Fruit fly (Drosophila melanogaster) whole organism, embryonic: ENCODE data around the gene Nxf3.

Experiments
- Atf3 ChIP-seq: fragments of 200-800 bp; sonication (Bioruptor generic); optimal IDR thresholded peaks from 3 replicates; lab custom pipeline; 2016; ENCODE audit warnings: missing biosample characterization, missing genetic modification characterization
- C15 ChIP-seq: fragments of 200-800 bp; sonication (Bioruptor generic); IDR thresholded peaks from 3 replicates; pipeline ENCODE4 v1.3.6; 2022; ENCODE audit warnings: missing biosample characterization, missing genetic modification characterization
- CG10147 ChIP-seq: fragments of 200-800 bp; sonication (Bioruptor generic); optimal IDR thresholded peaks from 2 replicates; lab custom pipeline; 2019; ENCODE audit warnings: missing biosample characterization, mild to moderate bottlenecking, missing genetic modification characterization, moderate library complexity
- CG10543 ChIP-seq: fragments of 200-800 bp; sonication (Bioruptor generic); optimal IDR thresholded peaks from 3 replicates; lab custom pipeline; 2017; ENCODE audit warnings: missing biosample characterization, mild to moderate bottlenecking, missing genetic modification characterization, moderate library complexity
- CG11504 ChIP-seq: fragments of 200-800 bp; sonication (Bioruptor generic); optimal IDR thresholded peaks from 3 replicates; lab custom pipeline; 2019; ENCODE audit warnings: missing biosample characterization, mild to moderate bottlenecking, missing genetic modification characterization, moderate library complexity
- CG11723 ChIP-seq: fragments of 200-800 bp; sonication (Bioruptor generic); optimal IDR thresholded peaks from 2 replicates; lab custom pipeline; 2017; ENCODE audit warnings: missing biosample characterization, mild to moderate bottlenecking, missing genetic modification characterization
- CG12155 ChIP-seq: fragments of 200-800 bp; sonication (Bioruptor generic); optimal IDR thresholded peaks from 3 replicates; lab custom pipeline; 2016; ENCODE audit warnings: missing biosample characterization, missing genetic modification characterization
- CG12744 ChIP-seq: fragments of 200-800 bp; sonication (Bioruptor generic); optimal IDR thresholded peaks from 2 replicates; lab custom pipeline; 2016; ENCODE audit warnings: missing biosample characterization, missing genetic modification characterization
- CG12942 ChIP-seq: fragments of 200-800 bp; sonication (Bioruptor generic); optimal IDR thresholded peaks from 3 replicates; lab custom pipeline; 2016; ENCODE audit warnings: missing biosample characterization, missing genetic modification characterization
- CG13123 ChIP-seq: fragments of 200-800 bp; sonication (Bioruptor generic); optimal IDR thresholded peaks from 2 replicates; lab custom pipeline; 2016; ENCODE audit warnings: missing biosample characterization, missing genetic modification characterization
- CG13894 ChIP-seq: fragments of 200-800 bp; sonication (Bioruptor generic); optimal IDR thresholded peaks from 3 replicates; lab custom pipeline; 2018; ENCODE audit warnings: missing biosample characterization, mild to moderate bottlenecking, missing genetic modification characterization, moderate library complexity
- CG14441 ChIP-seq: fragments of 200-800 bp; sonication (Bioruptor generic); IDR thresholded peaks from 2 replicates; pipeline ENCODE4 v1.3.6; 2022; ENCODE audit warnings: missing biosample characterization, missing genetic modification characterization
- CG17359 ChIP-seq: fragments of 200-800 bp; sonication (Bioruptor generic); optimal IDR thresholded peaks from 3 replicates; lab custom pipeline; 2018; ENCODE audit warnings: missing biosample characterization, mild to moderate bottlenecking, missing genetic modification characterization, moderate library complexity
- CG17361 ChIP-seq: fragments of 200-800 bp; sonication (Bioruptor generic); IDR thresholded peaks from 3 replicates; pipeline ENCODE4 v1.3.6; 2022; ENCODE audit warnings: missing biosample characterization, missing genetic modification characterization
- CG2116 ChIP-seq: fragments of 200-800 bp; sonication (Bioruptor generic); optimal IDR thresholded peaks from 3 replicates; lab custom pipeline; 2018; ENCODE audit warnings: missing biosample characterization, mild to moderate bottlenecking, missing genetic modification characterization
- CG6813 ChIP-seq: fragments of 200-800 bp; sonication (Bioruptor generic); optimal IDR thresholded peaks from 2 replicates; lab custom pipeline; 2017; ENCODE audit warnings: missing biosample characterization, missing genetic modification characterization, mild to moderate bottlenecking, moderate library complexity, missing genetic modification reagents
- CG7372 ChIP-seq: fragments of 200-800 bp; sonication (Bioruptor generic); IDR thresholded peaks from 2 replicates; pipeline ENCODE4 v1.3.6; 2022; ENCODE audit warnings: missing biosample characterization, missing genetic modification characterization
- ERR ChIP-seq: fragments of 200-800 bp; sonication (Bioruptor generic); optimal IDR thresholded peaks from 2 replicates; lab custom pipeline; 2016; ENCODE audit warnings: missing biosample characterization, missing genetic modification characterization
- Ets97D ChIP-seq: fragments of 200-800 bp; sonication (Bioruptor generic); optimal IDR thresholded peaks from 3 replicates; lab custom pipeline; 2016; ENCODE audit warnings: missing biosample characterization, missing genetic modification characterization
- H2.0 ChIP-seq: fragments of 200-800 bp; sonication (Bioruptor generic); IDR thresholded peaks from 2 replicates; pipeline ENCODE4 v1.3.6; 2022; ENCODE audit warnings: missing biosample characterization, missing genetic modification characterization
- HLH4C ChIP-seq: fragments of 200-800 bp; sonication (Bioruptor generic); IDR thresholded peaks from 3 replicates; pipeline ENCODE4 v1.3.6; 2022; ENCODE audit warnings: missing biosample characterization, missing genetic modification characterization; ENCODE audit not compliant: partially characterized antibody
- Hand ChIP-seq: fragments of 200-800 bp; sonication (Bioruptor generic); optimal IDR thresholded peaks from 2 replicates; lab custom pipeline; 2017; ENCODE audit warnings: mild to moderate bottlenecking, missing biosample characterization, missing genetic modification reagents, missing genetic modification characterization
- Lpt ChIP-seq: fragments of >200 bp; optimal IDR thresholded peaks from 2 replicates; lab custom pipeline; 2018; ENCODE audit warnings: missing biosample characterization, missing genetic modification characterization
- Mad ChIP-seq: fragments of 200-800 bp; sonication (Bioruptor generic); optimal IDR thresholded peaks from 2 replicates; lab custom pipeline; 2016; ENCODE audit warnings: missing biosample characterization, missing genetic modification characterization
- NC2α ChIP-seq: fragments of 200-800 bp; sonication (Bioruptor generic); optimal IDR thresholded peaks from 2 replicates; lab custom pipeline; 2016; ENCODE audit warnings: missing biosample characterization, missing genetic modification characterization
- Nf-YC ChIP-seq: fragments of 200-800 bp; optimal IDR thresholded peaks from 3 replicates; lab custom pipeline; 2019; ENCODE audit warnings: missing biosample characterization, mild to moderate bottlenecking, missing genetic modification characterization, moderate library complexity
- Ptx1 ChIP-seq: fragments of 200-800 bp; sonication (Bioruptor generic); IDR thresholded peaks from 2 replicates; pipeline ENCODE4 v1.3.6; 2022; ENCODE audit warnings: missing biosample characterization, missing genetic modification characterization
- Ravus ChIP-seq: fragments of 200-800 bp; sonication (Bioruptor generic); IDR thresholded peaks from 2 replicates; pipeline ENCODE4 v1.3.6; 2022; ENCODE audit warnings: missing biosample characterization, missing genetic modification characterization
- Xrp1 ChIP-seq: fragments of 200-800 bp; sonication (Bioruptor generic); IDR thresholded peaks from 2 replicates; pipeline ENCODE4 v1.3.6; 2022; ENCODE audit warnings: missing biosample characterization, missing genetic modification characterization
- ap ChIP-seq: fragments of 200-800 bp; sonication (Bioruptor generic); IDR thresholded peaks from 2 replicates; pipeline ENCODE4 v1.3.6; 2022; ENCODE audit warnings: missing biosample characterization, missing genetic modification characterization
- cas ChIP-seq: fragments of 200-800 bp; sonication (Bioruptor generic); IDR thresholded peaks from 2 replicates; pipeline ENCODE4 v1.3.6; 2022; ENCODE audit warnings: missing biosample characterization, missing genetic modification characterization
- cato ChIP-seq: fragments of 200-800 bp; sonication (Bioruptor generic); optimal IDR thresholded peaks from 2 replicates; lab custom pipeline; 2016; ENCODE audit warnings: missing biosample characterization, missing genetic modification characterization, borderline replicate concordance
- cwo ChIP-seq: fragments of 200-800 bp; sonication (Bioruptor generic); optimal IDR thresholded peaks from 3 replicates; lab custom pipeline; 2017; ENCODE audit warnings: missing biosample characterization, missing genetic modification characterization, mild to moderate bottlenecking, moderate library complexity, missing genetic modification reagents
- en ChIP-seq: fragments of 200-800 bp; sonication (Bioruptor generic); optimal IDR thresholded peaks from 2 replicates; lab custom pipeline; 2016; ENCODE audit warnings: missing biosample characterization, missing genetic modification characterization
- fru ChIP-seq: fragments of >200 bp; optimal IDR thresholded peaks from 2 replicates; lab custom pipeline; 2017
- gcm2 ChIP-seq: fragments of 200-800 bp; sonication (Bioruptor generic); optimal IDR thresholded peaks from 2 replicates; lab custom pipeline; 2016; ENCODE audit warnings: missing biosample characterization, missing genetic modification characterization
- hkb ChIP-seq, 2 experiments: fragments of 200-800 bp in 1 of 2; fragments of >200 bp in 1 of 2; sonication (Bioruptor generic) in 1 of 2; IDR thresholded peaks in 1 of 2; optimal IDR thresholded peaks in 1 of 2; 2 replicates each; pipeline versions ENCODE4 v1.3.6 to Lab custom; 2017 to 2022; ENCODE audit warnings: missing biosample characterization in 1 of 2, missing genetic modification characterization in 1 of 2
- ind ChIP-seq: fragments of 200-800 bp; sonication (Bioruptor generic); optimal IDR thresholded peaks from 3 replicates; lab custom pipeline; 2016; ENCODE audit warnings: missing biosample characterization, missing genetic modification characterization
- jigr1 ChIP-seq: fragments of 200-800 bp; sonication (Bioruptor generic); IDR thresholded peaks from 3 replicates; pipeline ENCODE4 v1.3.6; 2022; ENCODE audit warnings: missing biosample characterization, missing genetic modification characterization
- jumu ChIP-seq: fragments of 200-800 bp; sonication (Bioruptor generic); optimal IDR thresholded peaks from 3 replicates; lab custom pipeline; 2016; ENCODE audit warnings: missing biosample characterization, missing genetic modification characterization
- ken ChIP-seq: fragments of 200-800 bp; sonication (Bioruptor generic); IDR thresholded peaks from 3 replicates; pipeline ENCODE4 v1.3.6; 2022; ENCODE audit warnings: missing biosample characterization, missing genetic modification characterization
- onecut ChIP-seq: fragments of 200-800 bp; sonication (Bioruptor generic); IDR thresholded peaks from 2 replicates; pipeline ENCODE4 v1.3.6; 2022; ENCODE audit warnings: missing biosample characterization, missing genetic modification characterization
- org-1 ChIP-seq: fragments of 200-800 bp; sonication (Bioruptor generic); optimal IDR thresholded peaks from 2 replicates; lab custom pipeline; 2017; ENCODE audit warnings: missing biosample characterization, missing genetic modification characterization
- prd ChIP-seq, 3 experiments: fragments of >200 bp in 2 of 3; fragments of 200-800 bp in 1 of 3; sonication (Bioruptor generic) in 1 of 3; optimal IDR thresholded peaks in 2 of 3; IDR thresholded peaks in 1 of 3; 2 replicates in 2 of 3; 3 replicates in 1 of 3; pipeline versions ENCODE4 v1.3.6 to Lab custom; 2017 to 2022; ENCODE audit warnings: missing biosample characterization in 1 of 3, missing genetic modification characterization in 1 of 3
- ro ChIP-seq: fragments of 200-800 bp; sonication (Bioruptor generic); IDR thresholded peaks from 2 replicates; pipeline ENCODE4 v1.3.6; 2022; ENCODE audit warnings: missing biosample characterization, missing genetic modification characterization
- sima ChIP-seq: fragments of 200-800 bp; sonication (Bioruptor generic); optimal IDR thresholded peaks from 2 replicates; lab custom pipeline; 2016; ENCODE audit warnings: missing biosample characterization, missing genetic modification characterization
- sisA ChIP-seq: fragments of 200-800 bp; sonication (Bioruptor generic); IDR thresholded peaks from 2 replicates; pipeline ENCODE4 v1.3.6; 2022; ENCODE audit warnings: missing biosample characterization, missing genetic modification characterization
- sug ChIP-seq: fragments of 200-800 bp; optimal IDR thresholded peaks from 2 replicates; lab custom pipeline; 2019; ENCODE audit warnings: missing biosample characterization, mild to moderate bottlenecking, missing genetic modification characterization, moderate library complexity
- zen ChIP-seq: fragments of 200-800 bp; sonication (Bioruptor generic); optimal IDR thresholded peaks from 3 replicates; lab custom pipeline; 2018; ENCODE audit warnings: missing biosample characterization, mild to moderate bottlenecking, missing genetic modification characterization, moderate library complexity

Gene Nxf3

DNA sequence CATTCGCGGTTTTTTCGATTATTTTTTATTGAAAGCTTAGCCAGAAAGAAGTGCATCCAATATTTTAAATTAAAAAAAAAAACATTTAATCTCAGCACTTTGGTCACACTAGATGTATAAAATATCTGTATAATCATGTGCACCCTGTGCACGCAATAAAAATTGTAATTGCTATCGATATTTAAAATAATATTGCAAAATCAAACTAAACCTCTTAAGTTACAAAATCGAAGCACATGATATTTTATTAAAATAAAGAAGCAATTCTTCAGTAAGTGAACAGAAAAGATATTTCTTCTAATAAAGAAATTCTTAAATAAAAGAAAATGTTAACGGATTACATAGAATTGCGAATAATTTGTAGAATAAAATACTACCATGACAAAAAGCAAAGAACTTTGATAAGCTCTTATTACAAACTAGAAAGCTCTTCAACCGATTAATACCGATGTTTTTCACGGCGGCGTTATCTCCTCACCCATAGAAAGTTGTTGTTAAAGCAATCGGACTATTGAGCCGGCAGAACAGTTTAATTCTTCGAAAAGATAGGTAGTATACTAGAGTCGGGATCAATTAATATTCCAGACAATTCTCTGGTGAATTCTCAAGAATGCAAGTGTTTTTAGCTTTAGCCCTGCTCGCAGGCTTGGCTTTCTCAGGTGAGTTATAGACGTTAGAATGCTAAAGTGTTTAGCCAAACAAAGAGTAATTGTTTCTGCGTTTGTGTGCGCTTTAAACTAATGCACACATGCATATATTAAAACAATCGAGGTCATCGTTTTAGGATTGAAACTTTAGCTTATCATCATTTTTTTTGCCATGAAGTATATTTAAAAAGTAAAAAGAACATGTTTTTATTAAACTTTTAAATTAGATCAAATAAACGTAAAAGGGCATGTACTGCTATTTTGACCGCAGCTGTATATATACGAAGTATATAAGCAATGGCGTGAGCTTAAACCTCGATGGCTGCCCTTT is 29.0 kb downstream of the Nxf3 start, which contains the start of gene CtsK1 (continued):
- TF ChIP-seq gcm2 (GFP tag; lab: Kevin White, UChicago) (no peak), en (no peak), CG12744 (GFP tag; lab: Kevin White, UChicago) (no peak), Atf3 (GFP tag; lab: Kevin White, UChicago) (no peak), CG11504 (tag; lab: Kevin White, UChicago) (peak; percentile 47), sug (tag; lab: Kevin White, UChicago) (no peak), CG17361 (GFP tag; lab: Robert Waterston, UW) (peak; percentile 62; the same call in 2 of the 3 replicates), CG11723 (GFP tag; lab: Kevin White, UChicago) (no peak), CG12155 (GFP tag; lab: Kevin White, UChicago) (no peak), HLH4C (GFP tag; lab: Robert Waterston, UW) (peak; percentile 53; the same call in 1 of the 3 replicates), CG10543 (GFP tag; lab: Kevin White, UChicago) (no peak), H2.0 (GFP tag; lab: Robert Waterston, UW) (no peak), ap (GFP tag; lab: Robert Waterston, UW) (no peak), cas (no peak), CG13123 (GFP tag; lab: Kevin White, UChicago) (no peak), ERR (GFP tag; lab: Kevin White, UChicago) (no peak), CG12942 (GFP tag; lab: Kevin White, UChicago) (no peak), cwo (no peak), CG7372 (GFP tag; lab: Robert Waterston, UW) (no peak), Xrp1 (peak; percentile 70), Mad (GFP tag; lab: Kevin White, UChicago) (no peak), Ets97D (GFP tag; lab: Kevin White, UChicago) (peak; percentile 9), org-1 (GFP tag; lab: Kevin White, UChicago) (no peak), CG10147 (GFP tag; lab: Kevin White, UChicago) (peak; percentile 44), Hand (GFP tag; lab: Kevin White, UChicago) (no peak), Ravus (no peak), C15 (no peak), prd (optimal IDR thresholded peaks at IDR 0.05; lab: Kevin White, UChicago) (no peak), prd (GFP tag; IDR thresholded peaks at IDR 0.05; lab: Robert Waterston, UW) (peak; percentile 60; the same call in 2 of the 3 replicates), jumu (GFP tag; lab: Kevin White, UChicago) (no peak), CG6813 (GFP tag; lab: Kevin White, UChicago) (peak; percentile 1), ro (no peak), jigr1 (GFP tag; lab: Robert Waterston, UW) (no peak), CG13894 (tag; lab: Kevin White, UChicago) (no peak), fru (lab: Kevin White, UChicago) (no peak), ind (GFP tag; lab: Kevin White, UChicago) (peak; percentile 2), cato (no peak), zen (tag; lab: Kevin White, UChicago) (no peak), Ptx1 (no peak; the same call in 1 of the 2 replicates), Nf-YC (tag; lab: Kevin White, UChicago) (no peak), CG17359 (tag; lab: Kevin White, UChicago) (peak; percentile 66), hkb (optimal IDR thresholded peaks at IDR 0.05; lab: Kevin White, UChicago) (no peak), hkb (GFP tag; IDR thresholded peaks at IDR 0.05; lab: Robert Waterston, UW) (peak; percentile 44; the same call in 1 of the 2 replicates), CG14441 (GFP tag; lab: Robert Waterston, UW) (peak; percentile 50; the same call in 1 of the 2 replicates), sisA (GFP tag; lab: Robert Waterston, UW) (no peak), CG2116 (GFP tag; lab: Kevin White, UChicago) (peak; percentile 34), sima (no peak), Lpt (no peak), NC2α (GFP tag; lab: Kevin White, UChicago) (no peak), onecut (GFP tag; lab: Robert Waterston, UW) (no peak), ken (no peak)
